Worm (Caenorhabditis elegans) whole organism, L1 larva: Measurements from ENCODE around the gene cdr-4.

Experiments used
- C34B4.2 ChIP-seq: sonication (generic microtip); optimal IDR thresholded peaks from 2 replicates; lab custom pipeline; 2017; ENCODE audit warnings: mild to moderate bottlenecking, missing genetic modification characterization, missing compliant biosample characterization
- alr-1 ChIP-seq: fragments of 200-800 bp; sonication (Bioruptor generic); optimal IDR thresholded peaks from 2 replicates; lab custom pipeline; 2018; ENCODE audit warnings: borderline replicate concordance, mild to moderate bottlenecking, missing genetic modification characterization, missing compliant biosample characterization
- blmp-1 ChIP-seq: fragments of 150-350 bp; optimal IDR thresholded peaks from 2 replicates; lab custom pipeline; 2014; ENCODE audit warnings: missing biosample characterization, missing genetic modification characterization
- ceh-88 ChIP-seq: fragments of 200-800 bp; sonication (Bioruptor generic); IDR thresholded peaks from 2 replicates; pipeline ENCODE4 v1.3.6; 2022; ENCODE audit warnings: missing genetic modification characterization, missing compliant biosample characterization
- ceh-90 ChIP-seq: sonication (generic microtip); optimal IDR thresholded peaks from 2 replicates; lab custom pipeline; 2016; ENCODE audit warnings: missing genetic modification characterization, missing compliant biosample characterization
- efl-1 ChIP-seq, 4 experiments: fragments of 150-350 bp; optimal IDR thresholded peaks in 3 of 4; peaks in 1 of 4; 1 replicate in 1 of 4; 2 replicates in 3 of 4; lab custom pipeline; 2014; ENCODE audit warnings: missing biosample characterization in 2 of 4, missing genetic modification characterization in 2 of 4, missing genetic modification reagents in 2 of 4
- irx-1 ChIP-seq: sonication (generic microtip); optimal IDR thresholded peaks from 2 replicates; lab custom pipeline; 2016; ENCODE audit warnings: missing genetic modification characterization, missing compliant biosample characterization
- lin-14 ChIP-seq: fragments of 200-800 bp; sonication (Bioruptor generic); optimal IDR thresholded peaks from 2 replicates; lab custom pipeline; 2018; ENCODE audit warnings: mild to moderate bottlenecking, missing genetic modification characterization, moderate library complexity, missing compliant biosample characterization
- lir-3 ChIP-seq: sonication (generic microtip); optimal IDR thresholded peaks from 2 replicates; lab custom pipeline; 2016; ENCODE audit warnings: mild to moderate bottlenecking, missing genetic modification characterization, moderate library complexity, missing compliant biosample characterization; ENCODE audit not compliant: poor library complexity
- nhr-12 ChIP-seq: sonication (generic microtip); optimal IDR thresholded peaks from 2 replicates; lab custom pipeline; 2017; ENCODE audit warnings: missing biosample characterization, missing genetic modification characterization
- nhr-85 ChIP-seq: sonication (generic microtip); peaks from one replicate; lab custom pipeline; 2016; ENCODE audit warnings: missing genetic modification characterization, inconsistent platforms, missing compliant biosample characterization
- pag-3 ChIP-seq: sonication (generic microtip); optimal IDR thresholded peaks from 2 replicates; lab custom pipeline; 2017; ENCODE audit warnings: missing genetic modification characterization, mild to moderate bottlenecking, missing compliant biosample characterization, antibody characterized with exemption, borderline replicate concordance; ENCODE audit not compliant: insufficient read depth
- snpc-4 ChIP-seq: fragments of 150-350 bp; optimal IDR thresholded peaks from 2 replicates; lab custom pipeline; 2014; ENCODE audit warnings: missing biosample characterization, missing genetic modification characterization
- sox-4 ChIP-seq: sonication (generic microtip); optimal IDR thresholded peaks from 2 replicates; lab custom pipeline; 2016; ENCODE audit warnings: missing genetic modification characterization, missing compliant biosample characterization
- sptf-1 ChIP-seq: fragments of 150-350 bp; optimal IDR thresholded peaks from 2 replicates; lab custom pipeline; 2014; ENCODE audit warnings: missing biosample characterization, missing genetic modification characterization
- sup-37 ChIP-seq: fragments of 200-800 bp; sonication (Bioruptor generic); optimal IDR thresholded peaks from 2 replicates; lab custom pipeline; 2018; ENCODE audit warnings: mild to moderate bottlenecking, missing genetic modification characterization, missing compliant biosample characterization
- unc-86 ChIP-seq: sonication (generic microtip); optimal IDR thresholded peaks from 2 replicates; lab custom pipeline; 2016; ENCODE audit warnings: missing genetic modification characterization, missing compliant biosample characterization
- unc-98 ChIP-seq: fragments of 200-800 bp; sonication (Bioruptor generic); IDR thresholded peaks from 2 replicates; pipeline ENCODE4 v1.3.6; 2022; ENCODE audit warnings: missing genetic modification characterization, missing compliant biosample characterization
- zag-1 ChIP-seq: fragments of 150-350 bp; optimal IDR thresholded peaks from 2 replicates; lab custom pipeline; 2014; ENCODE audit warnings: missing biosample characterization, missing genetic modification characterization

The cdr-4 gene

DNA sequence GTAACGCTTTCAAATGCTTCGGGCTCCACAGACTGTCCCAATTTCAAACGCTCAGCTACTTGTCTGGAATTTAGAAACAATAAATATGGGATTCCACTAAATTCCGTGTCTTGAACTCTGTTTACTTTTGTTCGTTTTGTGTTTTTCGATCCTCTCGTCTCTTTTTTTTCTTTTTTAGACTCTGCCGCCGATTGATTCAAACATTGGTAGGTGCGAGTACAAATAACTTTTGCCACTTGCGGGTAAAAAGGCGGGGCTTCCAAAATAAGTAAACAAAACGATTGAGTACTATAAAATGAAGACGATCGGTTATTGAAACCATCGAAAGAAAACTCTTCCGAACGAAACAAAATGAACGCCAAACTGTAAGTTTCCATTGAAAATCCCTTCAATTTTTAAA lies 43.3 kb downstream of the cdr-4 start, which contains the start of gene fipr-2:
Gene fipr-2, plus strand, starts transcription at position 245 of the 400 bp plus-strand sequence.
- TF ChIP-seq sup-37 (no peak), efl-1 (optimal IDR thresholded peaks at IDR 0.05; lab: Kevin White, UChicago) (no peak), efl-1 (GFP tag; optimal IDR thresholded peaks at IDR 0.05 in 1 of 2; lab: Kevin White, UChicago) (peak in 1 of 2 experiments; percentile 90)

DNA sequence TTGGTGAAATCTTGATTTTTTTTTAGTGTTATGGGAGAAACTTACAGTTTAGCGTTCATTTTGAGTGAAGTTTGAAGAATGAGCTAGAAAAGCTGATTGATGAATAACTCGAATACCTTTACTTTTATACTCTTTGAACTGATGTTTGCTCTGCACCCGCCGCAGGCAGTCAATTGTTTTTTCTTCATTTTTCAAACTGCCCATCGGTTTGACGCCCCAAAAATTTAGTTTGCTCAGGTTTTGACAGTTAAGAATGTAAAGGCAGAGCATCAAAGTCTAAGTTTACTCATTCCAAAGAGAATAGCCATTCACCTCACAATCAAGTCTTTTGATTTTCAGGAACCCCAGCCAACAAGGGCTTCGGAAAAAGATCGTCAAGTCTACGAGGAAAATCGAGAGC lies 46.8 kb downstream of the cdr-4 start, which contains the start of gene fipr-1:
Gene fipr-1, minus strand, starts transcription at position 101 of the 400 bp plus-strand sequence.
- TF ChIP-seq unc-98 (GFP tag; lab: Robert Waterston, UW): no peak
- no peak for TF ChIP-seq zag-1 (tag; lab: Kevin White, UChicago)
- no peak for TF ChIP-seq lin-14
- no peak for TF ChIP-seq ceh-90 (tag; lab: Kevin White, UChicago)
- TF ChIP-seq C34B4.2: no peak
- no peak for TF ChIP-seq sptf-1
- no peak for TF ChIP-seq pag-3 (tag; lab: Kevin White, UChicago)
- TF ChIP-seq lir-3: no peak
- TF ChIP-seq unc-86 (tag; lab: Kevin White, UChicago): no peak
- no peak for TF ChIP-seq snpc-4 (tag; lab: Kevin White, UChicago)
- no peak for TF ChIP-seq nhr-12
- TF ChIP-seq ceh-88: no peak
- TF ChIP-seq alr-1 (tag; lab: Kevin White, UChicago): no peak
- no peak for TF ChIP-seq irx-1 (tag; lab: Kevin White, UChicago)

DNA sequence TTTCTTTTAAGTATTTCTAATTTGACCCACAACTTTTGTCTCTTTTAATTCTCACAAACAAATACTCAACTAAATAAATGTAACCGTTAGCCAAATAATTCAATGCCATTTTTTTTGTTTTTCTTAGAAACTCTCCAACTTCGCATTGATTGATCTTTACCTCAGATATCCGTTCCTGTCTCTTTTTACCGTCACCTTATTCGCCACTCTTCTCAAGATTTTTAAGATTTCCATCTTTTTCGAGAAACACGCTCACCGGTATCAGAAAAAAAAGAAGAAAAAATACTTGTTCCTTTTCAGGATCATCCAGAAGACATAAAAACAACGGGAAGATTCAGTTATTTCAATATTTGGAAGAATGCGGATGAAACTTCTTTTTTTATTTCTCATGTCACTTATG lies 50.1 kb downstream of the cdr-4 start, which contains the start of gene F23H12.5:
Gene F23H12.5, plus strand, starts transcription at position 301 of the 400 bp plus-strand sequence.
- no peak for TF ChIP-seq lin-14
- TF ChIP-seq nhr-85 (tag; lab: Kevin White, UChicago): peak; percentile 27
- TF ChIP-seq snpc-4 (tag; lab: Kevin White, UChicago): no peak

DNA sequence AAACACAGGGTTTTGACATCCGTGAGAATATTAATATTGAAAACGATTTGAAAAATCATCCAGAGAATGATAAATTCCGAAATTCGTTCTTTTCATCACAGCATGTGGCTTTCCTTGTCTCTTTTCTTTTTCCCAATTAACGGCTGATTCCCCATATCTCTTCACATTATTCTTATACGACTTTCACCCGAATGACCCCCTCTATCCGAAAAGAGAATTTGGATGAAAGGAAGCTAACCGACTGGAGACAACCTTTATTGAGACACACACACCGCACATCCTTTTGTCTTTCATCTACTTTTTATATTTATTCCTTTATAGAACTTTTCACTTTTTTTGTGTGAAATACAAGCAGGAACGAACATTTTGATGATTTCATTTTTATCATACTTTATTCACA lies 50.8 kb downstream of the cdr-4 start:
- TF ChIP-seq sox-4 (tag; lab: Kevin White, UChicago): no peak
- peak; percentile 98 for TF ChIP-seq blmp-1 (tag; lab: Kevin White, UChicago)
